Worm (Caenorhabditis elegans) whole organism, L4 larva: ENCODE measurements around the gene pxmp-4.

ENCODE experiments used
- F10B5.3 ChIP-seq: sonication (generic microtip); optimal IDR thresholded peaks from 2 replicates; lab custom pipeline; 2016; ENCODE audit warnings: mild to moderate bottlenecking, missing genetic modification characterization, missing compliant biosample characterization
- F26F4.8 ChIP-seq: fragments of 200-800 bp; sonication (Bioruptor generic); conservative IDR thresholded peaks from 2 replicates; pipeline ENCODE4 v1.3.6; 2022; ENCODE audit warnings: missing genetic modification characterization, missing compliant biosample characterization
- F44E2.7 ChIP-seq: fragments of 200-800 bp; sonication (Bioruptor generic); IDR thresholded peaks from 2 replicates; pipeline ENCODE4 v2.1.2; 2022; ENCODE audit warnings: missing genetic modification characterization, missing compliant biosample characterization
- T26A8.4 ChIP-seq: fragments of 200-800 bp; sonication (Bioruptor generic); IDR thresholded peaks from 2 replicates; pipeline ENCODE4 v1.3.6; 2022; ENCODE audit warnings: missing genetic modification characterization, missing compliant biosample characterization
- Y48G9A.11 ChIP-seq: fragments of 200-800 bp; sonication (Bioruptor generic); IDR thresholded peaks from 2 replicates; pipeline ENCODE4 v1.3.6; 2022; ENCODE audit warnings: missing genetic modification reagents, missing genetic modification characterization, missing compliant biosample characterization
- ZK337.2 ChIP-seq: fragments of 200-800 bp; sonication (Bioruptor generic); IDR thresholded peaks from 2 replicates; pipeline ENCODE4 v1.3.6; 2022; ENCODE audit warnings: missing genetic modification reagents, missing genetic modification characterization, missing compliant biosample characterization
- ZK546.5 ChIP-seq, 2 experiments: sonication (generic microtip); optimal IDR thresholded peaks; 2 replicates each; lab custom pipeline; 2017; ENCODE audit warnings: missing biosample characterization in 2 of 2, missing genetic modification characterization in 2 of 2
- aly-2 ChIP-seq: sonication (generic microtip); optimal IDR thresholded peaks from 2 replicates; lab custom pipeline; 2018; ENCODE audit warnings: missing biosample characterization, missing genetic modification characterization
- ama-1 ChIP-seq: fragments of 150-350 bp; optimal IDR thresholded peaks from 2 replicates; lab custom pipeline; 2014; ENCODE audit warnings: inconsistent platforms, mixed read lengths
- arid-1 ChIP-seq: fragments of 200-800 bp; sonication (Bioruptor generic); conservative IDR thresholded peaks from 2 replicates; pipeline ENCODE4 v1.3.6; 2022; ENCODE audit warnings: missing genetic modification reagents, missing genetic modification characterization, missing compliant biosample characterization
- ceh-20 ChIP-seq: fragments of 200-800 bp; sonication (Bioruptor generic); IDR thresholded peaks from 2 replicates; pipeline ENCODE4 v1.3.6; 2022; ENCODE audit warnings: missing genetic modification reagents, missing genetic modification characterization, missing compliant biosample characterization
- ceh-28 ChIP-seq: fragments of 150-350 bp; optimal IDR thresholded peaks from 2 replicates; lab custom pipeline; 2014; ENCODE audit warnings: missing biosample characterization, missing genetic modification reagents, missing genetic modification characterization
- ceh-32 ChIP-seq: sonication (generic microtip); optimal IDR thresholded peaks from 2 replicates; lab custom pipeline; 2016; ENCODE audit warnings: mild to moderate bottlenecking, missing genetic modification characterization, missing compliant biosample characterization; ENCODE audit not compliant: poor library complexity
- ceh-44 ChIP-seq: fragments of 200-800 bp; sonication (Bioruptor generic); IDR thresholded peaks from 2 replicates; pipeline ENCODE4 v1.3.6; 2022; ENCODE audit warnings: missing genetic modification reagents, missing genetic modification characterization, missing compliant biosample characterization
- ces-1 ChIP-seq: fragments of 150-350 bp; sonication (generic microtip); optimal IDR thresholded peaks from 4 replicates; lab custom pipeline; 2014; ENCODE audit warnings: missing biosample characterization, missing genetic modification reagents, missing genetic modification characterization
- ctbp-1 ChIP-seq: fragments of 200-800 bp; sonication (Bioruptor generic); IDR thresholded peaks from 2 replicates; pipeline ENCODE4 v1.3.6; 2022; ENCODE audit warnings: missing genetic modification reagents, missing genetic modification characterization, missing compliant biosample characterization
- dmd-9 ChIP-seq: fragments of 200-800 bp; sonication (Bioruptor generic); IDR thresholded peaks from 2 replicates; pipeline ENCODE4 v1.3.6; 2022; ENCODE audit warnings: missing genetic modification reagents, missing genetic modification characterization, missing compliant biosample characterization
- dpl-1 ChIP-seq: fragments of 150-350 bp; optimal IDR thresholded peaks from 2 replicates; lab custom pipeline; 2014; ENCODE audit warnings: missing biosample characterization, missing genetic modification reagents, missing genetic modification characterization
- dve-1 ChIP-seq: sonication (generic microtip); optimal IDR thresholded peaks from 2 replicates; lab custom pipeline; 2017; ENCODE audit warnings: antibody characterized with exemption, mild to moderate bottlenecking, missing genetic modification characterization, missing compliant biosample characterization; ENCODE audit not compliant: insufficient read depth
- fos-1 ChIP-seq: fragments of 150-350 bp; optimal IDR thresholded peaks from 2 replicates; lab custom pipeline; 2014; ENCODE audit warnings: missing biosample characterization, missing genetic modification characterization
- hif-1 ChIP-seq, 2 experiments: sonication (generic microtip); optimal IDR thresholded peaks; 2 replicates each; lab custom pipeline; 2016 to 2017; ENCODE audit warnings: missing compliant biosample characterization in 2 of 2, missing genetic modification characterization in 2 of 2, missing genetic modification reagents in 2 of 2, missing genotype in 2 of 2, mild to moderate bottlenecking in 1 of 2
- jun-1 ChIP-seq: fragments of 150-350 bp; optimal IDR thresholded peaks from 2 replicates; lab custom pipeline; 2014; ENCODE audit warnings: missing biosample characterization, missing genetic modification reagents, missing genetic modification characterization
- lin-1 ChIP-seq: fragments of 200-800 bp; sonication (Bioruptor generic); IDR thresholded peaks from 2 replicates; pipeline ENCODE4 v1.3.6; 2022; ENCODE audit warnings: missing genetic modification reagents, missing genetic modification characterization, missing compliant biosample characterization
- lin-13 ChIP-seq: fragments of 150-350 bp; optimal IDR thresholded peaks from 2 replicates; lab custom pipeline; 2014; ENCODE audit warnings: missing biosample characterization, missing genetic modification reagents, missing genetic modification characterization
- lin-38 ChIP-seq: fragments of 200-800 bp; sonication (Bioruptor generic); IDR thresholded peaks from 2 replicates; pipeline ENCODE4 v1.3.6; 2022; ENCODE audit warnings: missing genetic modification reagents, missing genetic modification characterization, missing compliant biosample characterization
- lir-3 ChIP-seq: sonication (generic microtip); optimal IDR thresholded peaks from 2 replicates; lab custom pipeline; 2016; ENCODE audit warnings: mild to moderate bottlenecking, missing genetic modification characterization, missing compliant biosample characterization
- madf-9 ChIP-seq: fragments of 200-800 bp; sonication (Bioruptor generic); conservative IDR thresholded peaks from 2 replicates; pipeline ENCODE4 v1.3.6; 2022; ENCODE audit warnings: missing genetic modification reagents, missing genetic modification characterization, missing compliant biosample characterization
- mep-1 ChIP-seq: fragments of 150-350 bp; sonication (generic microtip); optimal IDR thresholded peaks from 3 replicates; lab custom pipeline; 2014; ENCODE audit warnings: missing biosample characterization, missing genetic modification characterization
- nhr-10 ChIP-seq: fragments of 150-350 bp; optimal IDR thresholded peaks from 2 replicates; lab custom pipeline; 2014; ENCODE audit warnings: missing biosample characterization, missing genetic modification characterization
- nhr-102 ChIP-seq: sonication (generic microtip); optimal IDR thresholded peaks from 2 replicates; lab custom pipeline; 2016; ENCODE audit warnings: mild to moderate bottlenecking, missing genetic modification characterization, moderate library complexity, missing compliant biosample characterization
- nhr-11 ChIP-seq: fragments of 150-350 bp; optimal IDR thresholded peaks from 2 replicates; lab custom pipeline; 2014; ENCODE audit warnings: missing biosample characterization, missing genetic modification characterization
- nhr-111 ChIP-seq: fragments of 200-800 bp; sonication (Bioruptor generic); optimal IDR thresholded peaks from 2 replicates; lab custom pipeline; 2018; ENCODE audit warnings: mild to moderate bottlenecking, missing genetic modification characterization, missing compliant biosample characterization
- nhr-25 ChIP-seq: sonication (generic microtip); optimal IDR thresholded peaks from 2 replicates; lab custom pipeline; 2017; ENCODE audit warnings: missing genetic modification characterization, mild to moderate bottlenecking, missing compliant biosample characterization, antibody characterized with exemption, moderate library complexity, borderline replicate concordance; ENCODE audit not compliant: insufficient read depth
- nhr-41 ChIP-seq: fragments of 200-800 bp; sonication (Bioruptor generic); IDR thresholded peaks from 2 replicates; pipeline ENCODE4 v1.3.6; 2022; ENCODE audit warnings: missing genetic modification reagents, missing genetic modification characterization, missing compliant biosample characterization
- nhr-42 ChIP-seq: fragments of 200-800 bp; sonication (Bioruptor generic); IDR thresholded peaks from 2 replicates; pipeline ENCODE4 v1.3.6; 2022; ENCODE audit warnings: missing genetic modification characterization, missing compliant biosample characterization
- nhr-48 ChIP-seq: sonication (generic microtip); optimal IDR thresholded peaks from 2 replicates; lab custom pipeline; 2016; ENCODE audit warnings: mild to moderate bottlenecking, missing genetic modification characterization, missing compliant biosample characterization
- nhr-76 ChIP-seq: fragments of 150-350 bp; optimal IDR thresholded peaks from 2 replicates; lab custom pipeline; 2014; ENCODE audit warnings: missing biosample characterization, missing genetic modification characterization
- php-3 ChIP-seq: fragments of 200-800 bp; sonication (Bioruptor generic); IDR thresholded peaks from 2 replicates; pipeline ENCODE4 v1.3.6; 2022; ENCODE audit warnings: missing genetic modification reagents, missing genetic modification characterization, missing compliant biosample characterization
- saeg-2 ChIP-seq: fragments of 200-800 bp; sonication (Bioruptor generic); IDR thresholded peaks from 2 replicates; pipeline ENCODE4 v1.3.6; 2022; ENCODE audit warnings: missing genetic modification reagents, missing genetic modification characterization, missing compliant biosample characterization
- sdz-12 ChIP-seq: fragments of 200-800 bp; sonication (Bioruptor generic); optimal IDR thresholded peaks from 2 replicates; lab custom pipeline; 2018; ENCODE audit warnings: mild to moderate bottlenecking, missing genetic modification characterization, missing compliant biosample characterization
- snpc-1.2 ChIP-seq: fragments of 200-800 bp; sonication (Bioruptor generic); IDR thresholded peaks from 2 replicates; pipeline ENCODE4 v1.3.6; 2022; ENCODE audit warnings: missing genetic modification reagents, missing genetic modification characterization, missing compliant biosample characterization
- spr-1 ChIP-seq: sonication (generic microtip); optimal IDR thresholded peaks from 2 replicates; lab custom pipeline; 2016; ENCODE audit warnings: mild to moderate bottlenecking, missing genetic modification characterization, missing compliant biosample characterization
- tag-97 ChIP-seq: fragments of 200-800 bp; sonication (Bioruptor generic); IDR thresholded peaks from 2 replicates; pipeline ENCODE4 v1.3.6; 2022; ENCODE audit warnings: missing genetic modification characterization, missing compliant biosample characterization
- unc-39 ChIP-seq: sonication (generic microtip); optimal IDR thresholded peaks from 2 replicates; lab custom pipeline; 2017; ENCODE audit warnings: missing biosample characterization, missing genetic modification characterization
- unc-62 ChIP-seq, 3 experiments: fragments of 150-350 bp in 1 of 3; sonication (generic microtip); optimal IDR thresholded peaks in 2 of 3; peaks in 1 of 3; 1 replicate in 1 of 3; 2 replicates in 2 of 3; lab custom pipeline; 2014 to 2017; ENCODE audit warnings: missing biosample characterization in 3 of 3, missing genetic modification characterization in 3 of 3, missing genetic modification reagents in 3 of 3, missing genotype in 1 of 3
- zag-1 ChIP-seq: fragments of 150-350 bp; optimal IDR thresholded peaks from 2 replicates; lab custom pipeline; 2014; ENCODE audit warnings: missing biosample characterization, missing genetic modification characterization
- zfp-2 ChIP-seq: sonication (generic microtip); optimal IDR thresholded peaks from 2 replicates; lab custom pipeline; 2016; ENCODE audit warnings: mild to moderate bottlenecking, missing genetic modification characterization, missing compliant biosample characterization
- zip-11 ChIP-seq: fragments of 200-800 bp; sonication (Bioruptor generic); IDR thresholded peaks from 2 replicates; pipeline ENCODE4 v1.3.6; 2022; ENCODE audit warnings: missing genetic modification characterization, missing compliant biosample characterization
- ztf-7 ChIP-seq: fragments of 150-350 bp; optimal IDR thresholded peaks from 2 replicates; lab custom pipeline; 2014; ENCODE audit warnings: missing biosample characterization, missing genetic modification characterization

pxmp-4 gene

ce11 chrIV:295734-296201, 41.2 kb downstream of the pxmp-4 start (continued):
- no peak for TF ChIP-seq F26F4.8 (GFP tag; lab: Robert Waterston, UW)
- no peak for TF ChIP-seq ctbp-1 (GFP tag; lab: Robert Waterston, UW)
- no peak for TF ChIP-seq zfp-2 (tag; lab: Kevin White, UChicago)
- TF ChIP-seq lin-1 (GFP tag; lab: Robert Waterston, UW), result no peak; the same call in 1 of the 2 replicates
- TF ChIP-seq ceh-28 (tag; lab: Kevin White, UChicago), result no peak
- TF ChIP-seq nhr-10 (tag; lab: Kevin White, UChicago), result no peak
- TF ChIP-seq lir-3, result no peak
- peak; percentile 54 for TF ChIP-seq nhr-48
- 0 out of 2 replicates have a peak, but pooled peaks have one; percentile 31 for TF ChIP-seq T26A8.4
- no peak for TF ChIP-seq Y48G9A.11 (GFP tag; lab: Robert Waterston, UW)
- no peak for TF ChIP-seq jun-1
- TF ChIP-seq nhr-25 (tag; lab: Kevin White, UChicago), result no peak
- TF ChIP-seq ceh-32, result no peak
- no peak for TF ChIP-seq ces-1 (GFP tag; lab: Kevin White, UChicago)
- 0 out of 2 replicates have a peak, but pooled peaks have one; percentile 10 for TF ChIP-seq saeg-2 (GFP tag; lab: Robert Waterston, UW)
- TF ChIP-seq ZK337.2, result no peak
- no peak for TF ChIP-seq madf-9 (GFP tag; lab: Robert Waterston, UW)
- no peak for TF ChIP-seq ZK546.5 (tag; optimal IDR thresholded peaks at IDR 0.05; lab: Kevin White, UChicago)
- TF ChIP-seq ama-1 (lab: Kevin White, UChicago), result no peak
- no peak for TF ChIP-seq fos-1
- no peak for TF ChIP-seq nhr-111 (GFP tag; lab: Kevin White, UChicago)
- TF ChIP-seq lin-13, result no peak
- TF ChIP-seq tag-97 (GFP tag; lab: Robert Waterston, UW), result no peak
- no peak for TF ChIP-seq ztf-7 (tag; lab: Kevin White, UChicago)
- TF ChIP-seq zip-11 (GFP tag; lab: Robert Waterston, UW), result no peak
- TF ChIP-seq zag-1 (tag; lab: Kevin White, UChicago), result no peak
- no peak for TF ChIP-seq arid-1 (GFP tag; lab: Robert Waterston, UW)
- no peak for TF ChIP-seq snpc-1.2 (GFP tag; lab: Robert Waterston, UW)
- TF ChIP-seq nhr-42 (GFP tag; lab: Robert Waterston, UW), result no peak

- TF ChIP-seq ceh-28 (tag; lab: Kevin White, UChicago) (no peak), hif-1 (tag; optimal IDR thresholded peaks at IDR 0.05; lab: Kevin White, UChicago) (no peak), nhr-76 (no peak), zag-1 (tag; lab: Kevin White, UChicago) (no peak), F44E2.7 (GFP tag; lab: Robert Waterston, UW) (no peak), dve-1 (peak; percentile 21), aly-2 (tag; lab: Kevin White, UChicago) (no peak), Y48G9A.11 (GFP tag; lab: Robert Waterston, UW) (no peak), ama-1 (lab: Kevin White, UChicago) (no peak), ceh-44 (no peak), dpl-1 (GFP tag; lab: Kevin White, UChicago) (no peak), nhr-102 (tag; lab: Kevin White, UChicago) (no peak), dmd-9 (no peak), php-3 (GFP tag; lab: Robert Waterston, UW) (0 out of 2 replicates have a peak, but pooled peaks have one; percentile 12), F10B5.3 (tag; lab: Kevin White, UChicago) (no peak), ces-1 (GFP tag; lab: Kevin White, UChicago) (no peak), mep-1 (tag; lab: Kevin White, UChicago) (no peak), lir-3 (no peak), lin-38 (GFP tag; lab: Robert Waterston, UW) (no peak), unc-62 (GFP tag; optimal IDR thresholded peaks at IDR 0.05 in 1 of 2; lab: Kevin White, UChicago) (no peak), unc-62 (tag; optimal IDR thresholded peaks at IDR 0.05; lab: Kevin White, UChicago) (no peak), unc-39 (no peak), nhr-111 (GFP tag; lab: Kevin White, UChicago) (no peak), nhr-11 (tag; lab: Kevin White, UChicago) (no peak), spr-1 (tag; lab: Kevin White, UChicago) (no peak), sdz-12 (no peak), nhr-41 (no peak), fos-1 (no peak), ceh-20 (GFP tag; lab: Robert Waterston, UW) (0 out of 2 replicates have a peak, but pooled peaks have one; percentile 12), T26A8.4 (peak; percentile 28; the same call in 1 of the 2 replicates), lin-1 (GFP tag; lab: Robert Waterston, UW) (peak; percentile 38; the same call in 1 of the 2 replicates)
These were observed 42.2 kb downstream of the pxmp-4 start for ce11 chrIV:294737-295136.
